Worm (Caenorhabditis elegans) whole organism, mixed stage, embryonic: ENCODE results near the gene F21F8.5.

Experiments
- drap-1 ChIP-seq: fragments of 200-800 bp; sonication (Bioruptor generic); optimal IDR thresholded peaks from 3 replicates; lab custom pipeline; 2018; ENCODE audit warnings: mild to moderate bottlenecking, missing genetic modification characterization, missing compliant biosample characterization
- elt-3 ChIP-seq: fragments of 150-350 bp; optimal IDR thresholded peaks from 2 replicates; lab custom pipeline; 2014; ENCODE audit warnings: missing biosample characterization, missing genetic modification characterization
- mls-2 ChIP-seq: sonication (generic microtip); optimal IDR thresholded peaks from 2 replicates; lab custom pipeline; 2016; ENCODE audit warnings: mild to moderate bottlenecking, missing genetic modification characterization, moderate library complexity, missing compliant biosample characterization
- nhr-2 ChIP-seq: fragments of 150-350 bp; optimal IDR thresholded peaks from 2 replicates; lab custom pipeline; 2014; ENCODE audit warnings: missing biosample characterization, missing genetic modification characterization
- nhr-237 ChIP-seq: fragments of 150-350 bp; optimal IDR thresholded peaks from 2 replicates; lab custom pipeline; 2014; ENCODE audit warnings: missing biosample characterization, missing genetic modification characterization
- nhr-28 ChIP-seq: fragments of 150-350 bp; optimal IDR thresholded peaks from 2 replicates; lab custom pipeline; 2014; ENCODE audit warnings: missing biosample characterization, missing genetic modification characterization
- snpc-4 ChIP-seq: fragments of 150-350 bp; optimal IDR thresholded peaks from 2 replicates; lab custom pipeline; 2014; ENCODE audit warnings: missing biosample characterization, missing genetic modification characterization
- tbx-8 ChIP-seq: fragments of 200-800 bp; sonication (Bioruptor generic); optimal IDR thresholded peaks from 2 replicates; lab custom pipeline; 2018; ENCODE audit warnings: mild to moderate bottlenecking, missing genetic modification characterization, moderate library complexity, missing compliant biosample characterization
- unc-39 ChIP-seq: fragments of 150-350 bp; optimal IDR thresholded peaks from 2 replicates; lab custom pipeline; 2014; ENCODE audit warnings: missing biosample characterization, missing genetic modification characterization
- unc-62 ChIP-seq: fragments of 150-350 bp; optimal IDR thresholded peaks from 2 replicates; lab custom pipeline; 2014; ENCODE audit warnings: missing biosample characterization, missing genetic modification reagents, missing genetic modification characterization
- ztf-11 ChIP-seq: fragments of 150-350 bp; optimal IDR thresholded peaks from 2 replicates; lab custom pipeline; 2014; ENCODE audit warnings: missing biosample characterization, missing genetic modification characterization

ce11 chrV:8285455-8285854 lies 19.3 kb upstream of the F21F8.5 start:
- no peak for TF ChIP-seq ztf-11 (tag; lab: Kevin White, UChicago)
- no peak for TF ChIP-seq nhr-2 (tag; lab: Kevin White, UChicago)
- TF ChIP-seq tbx-8, result no peak
- TF ChIP-seq nhr-237 (tag; lab: Kevin White, UChicago), result no peak
- TF ChIP-seq snpc-4 (tag; lab: Kevin White, UChicago), result no peak
- TF ChIP-seq unc-62 (GFP tag; lab: Kevin White, UChicago), result no peak
- no peak for TF ChIP-seq mls-2 (tag; lab: Kevin White, UChicago)
- TF ChIP-seq drap-1 (GFP tag; lab: Kevin White, UChicago), result no peak
- no peak for TF ChIP-seq unc-39 (tag; lab: Kevin White, UChicago)
- TF ChIP-seq nhr-28, result no peak
- TF ChIP-seq elt-3 (tag; lab: Kevin White, UChicago), result no peak
